Fruit fly (Drosophila melanogaster) whole organism, pupa: ENCODE data around the gene tHMG1.

ENCODE experiments used
- CG10348 ChIP-seq: fragments of 200-800 bp; sonication (Bioruptor generic); IDR thresholded peaks from 2 replicates; pipeline ENCODE4 v1.3.6; 2022; ENCODE audit warnings: missing biosample characterization, missing genetic modification characterization
- CG12605 ChIP-seq: fragments of 200-800 bp; sonication (Bioruptor generic); IDR thresholded peaks from 2 replicates; pipeline ENCODE4 v1.3.6; 2022; ENCODE audit warnings: missing biosample characterization, missing genetic modification characterization
- CG13204 ChIP-seq: fragments of 200-800 bp; sonication (Bioruptor generic); optimal IDR thresholded peaks from 2 replicates; lab custom pipeline; 2018; ENCODE audit warnings: missing biosample characterization, mild to moderate bottlenecking, missing genetic modification characterization, moderate library complexity
- CG14655 ChIP-seq: fragments of 200-800 bp; sonication (Bioruptor generic); optimal IDR thresholded peaks from 3 replicates; lab custom pipeline; 2017; ENCODE audit warnings: mild to moderate bottlenecking, missing biosample characterization, missing genetic modification reagents, missing genetic modification characterization
- CG15710 ChIP-seq: fragments of 200-800 bp; sonication (Bioruptor generic); optimal IDR thresholded peaks from 2 replicates; lab custom pipeline; 2018; ENCODE audit warnings: missing biosample characterization, mild to moderate bottlenecking, missing genetic modification characterization, moderate library complexity
- CG17806 ChIP-seq: fragments of 200-800 bp; sonication (Bioruptor generic); optimal IDR thresholded peaks from 2 replicates; lab custom pipeline; 2018; ENCODE audit warnings: missing biosample characterization, mild to moderate bottlenecking, missing genetic modification characterization, moderate library complexity
- CG32121 ChIP-seq: fragments of 200-800 bp; sonication (Bioruptor generic); IDR thresholded peaks from 2 replicates; pipeline ENCODE4 v1.3.6; 2022; ENCODE audit warnings: missing biosample characterization, missing genetic modification characterization
- CG34367 ChIP-seq: fragments of 200-800 bp; sonication (Bioruptor generic); optimal IDR thresholded peaks from 2 replicates; lab custom pipeline; 2018; ENCODE audit warnings: missing biosample characterization, mild to moderate bottlenecking, missing genetic modification characterization
- CG4496 ChIP-seq: fragments of 200-800 bp; sonication (Bioruptor generic); IDR thresholded peaks from 3 replicates; pipeline ENCODE4 v1.3.6; 2022; ENCODE audit warnings: missing biosample characterization, missing genetic modification characterization
- CG8159 ChIP-seq: fragments of 200-800 bp; sonication (Bioruptor generic); optimal IDR thresholded peaks from 3 replicates; lab custom pipeline; 2018; ENCODE audit warnings: missing biosample characterization, mild to moderate bottlenecking, missing genetic modification characterization, moderate library complexity
- CG8301 ChIP-seq: fragments of 200-800 bp; sonication (Bioruptor generic); optimal IDR thresholded peaks from 2 replicates; lab custom pipeline; 2018; ENCODE audit warnings: missing biosample characterization, mild to moderate bottlenecking, missing genetic modification characterization
- CG9948 ChIP-seq: fragments of 200-800 bp; sonication (Bioruptor generic); optimal IDR thresholded peaks from 2 replicates; lab custom pipeline; 2018; ENCODE audit warnings: missing biosample characterization, mild to moderate bottlenecking, missing genetic modification characterization, moderate library complexity
- D1 ChIP-seq: fragments of 200-800 bp; sonication (Bioruptor generic); optimal IDR thresholded peaks from 2 replicates; lab custom pipeline; 2018; ENCODE audit warnings: missing biosample characterization, mild to moderate bottlenecking, missing genetic modification characterization, moderate library complexity
- EcR ChIP-seq: fragments of 200-800 bp; sonication (Bioruptor generic); optimal IDR thresholded peaks from 3 replicates; lab custom pipeline; 2019; ENCODE audit warnings: missing biosample characterization, missing genetic modification characterization, mild to moderate bottlenecking, moderate library complexity, missing genetic modification reagents
- Ets98B ChIP-seq: fragments of 200-800 bp; sonication (Bioruptor generic); IDR thresholded peaks from 2 replicates; pipeline ENCODE4 v1.3.6; 2022; ENCODE audit warnings: missing biosample characterization, missing genetic modification characterization
- Pif1A ChIP-seq: fragments of 200-800 bp; sonication (Bioruptor generic); optimal IDR thresholded peaks from 3 replicates; lab custom pipeline; 2016; ENCODE audit warnings: missing biosample characterization, missing genetic modification characterization
- Pif1B ChIP-seq: fragments of 200-800 bp; sonication (Bioruptor generic); optimal IDR thresholded peaks from 3 replicates; lab custom pipeline; 2016; ENCODE audit warnings: missing biosample characterization, missing genetic modification characterization
- Snoo ChIP-seq: fragments of 200-800 bp; sonication (Bioruptor generic); optimal IDR thresholded peaks from 3 replicates; lab custom pipeline; 2017; ENCODE audit warnings: missing biosample characterization, mild to moderate bottlenecking, missing genetic modification characterization, inconsistent platforms
- fd96Ca ChIP-seq: fragments of 200-800 bp; sonication (Bioruptor generic); IDR thresholded peaks from 3 replicates; pipeline ENCODE4 v1.3.6; 2022; ENCODE audit warnings: missing biosample characterization, missing genetic modification characterization
- gl ChIP-seq: fragments of 200-800 bp; sonication (Bioruptor generic); optimal IDR thresholded peaks from 2 replicates; lab custom pipeline; 2018; ENCODE audit warnings: missing biosample characterization, mild to moderate bottlenecking, missing genetic modification characterization
- rn ChIP-seq: fragments of 200-800 bp; sonication (Bioruptor generic); IDR thresholded peaks from 2 replicates; pipeline ENCODE4 v1.3.6; 2022; ENCODE audit warnings: missing biosample characterization, missing genetic modification characterization

tHMG1 gene

DNA sequence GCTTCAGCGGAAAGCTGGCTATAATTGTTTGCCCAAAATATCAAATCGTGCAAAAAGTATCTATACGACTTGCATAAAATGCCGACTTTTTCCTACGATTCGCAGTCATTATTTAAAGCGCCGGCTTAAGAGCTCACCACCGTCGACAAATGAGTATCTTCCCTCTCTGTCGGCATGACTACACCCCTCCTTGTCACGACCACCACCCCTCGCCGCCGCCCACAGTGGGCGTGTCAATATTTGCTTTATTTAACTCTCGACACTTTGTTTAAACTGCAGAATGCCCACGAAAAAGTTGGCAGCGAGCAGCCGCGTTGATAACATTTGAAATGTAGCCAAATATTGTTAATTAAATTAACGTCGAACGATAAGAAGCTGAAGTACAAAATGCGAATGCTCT, 26.7 kb downstream of the tHMG1 start:
- TF ChIP-seq gl (tag; lab: Kevin White, UChicago) = no peak
- no peak for TF ChIP-seq fd96Ca (GFP tag; lab: Robert Waterston, UW)
- no peak for TF ChIP-seq CG32121 (GFP tag; lab: Robert Waterston, UW)
- no peak for TF ChIP-seq Ets98B
- no peak for TF ChIP-seq Snoo (tag; lab: Kevin White, UChicago)
- TF ChIP-seq CG9948 (tag; lab: Kevin White, UChicago) = no peak
- no peak for TF ChIP-seq CG13204 (GFP tag; lab: Kevin White, UChicago)
- TF ChIP-seq CG15710 = no peak
- TF ChIP-seq Pif1B (GFP tag; lab: Kevin White, UChicago) = no peak
- TF ChIP-seq CG12605 (GFP tag; lab: Robert Waterston, UW) = no peak
- TF ChIP-seq CG14655 (GFP tag; lab: Kevin White, UChicago) = no peak
- no peak for TF ChIP-seq Pif1A (GFP tag; lab: Kevin White, UChicago)
- TF ChIP-seq CG8159 = no peak
- no peak for TF ChIP-seq CG8301 (tag; lab: Kevin White, UChicago)
- TF ChIP-seq rn = no peak

- TF ChIP-seq CG13204 (GFP tag; lab: Kevin White, UChicago) (no peak), D1 (no peak), CG32121 (GFP tag; lab: Robert Waterston, UW) (no peak), CG12605 (GFP tag; lab: Robert Waterston, UW) (no peak), Snoo (tag; lab: Kevin White, UChicago) (no peak), CG8301 (tag; lab: Kevin White, UChicago) (no peak), CG9948 (tag; lab: Kevin White, UChicago) (no peak), gl (tag; lab: Kevin White, UChicago) (no peak), EcR (no peak), rn (no peak), CG15710 (no peak), Pif1A (GFP tag; lab: Kevin White, UChicago) (no peak), Ets98B (no peak)
- TF ChIP-seq, all 21 proteins: peak for 0
Measured at dm6 chr3R:22518760-22519159, 27.1 kb downstream of the tHMG1 start.

DNA sequence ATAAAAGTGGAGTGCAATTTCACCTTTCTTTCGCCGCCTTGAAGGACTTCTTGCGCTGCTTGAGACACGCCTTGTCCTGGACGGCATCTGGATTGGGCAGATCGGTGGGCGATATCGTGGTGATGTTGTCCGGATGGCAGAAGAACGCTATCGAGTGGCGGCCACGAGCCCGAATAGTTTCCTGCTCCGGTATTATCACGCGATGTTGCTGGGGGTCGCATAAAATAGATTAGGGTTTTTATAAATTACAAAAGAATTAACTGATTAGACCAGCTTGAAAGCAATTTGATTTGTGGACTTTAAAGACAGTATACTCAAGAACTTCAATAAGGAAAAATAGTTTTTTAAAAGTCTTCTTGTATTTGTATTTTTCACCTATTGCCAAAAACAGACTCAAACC, 28.9 kb downstream of the tHMG1 start:
- TF ChIP-seq Pif1A (GFP tag; lab: Kevin White, UChicago) (no peak), CG17806 (tag; lab: Kevin White, UChicago) (no peak), CG13204 (GFP tag; lab: Kevin White, UChicago) (no peak), CG34367 (tag; lab: Kevin White, UChicago) (no peak), Ets98B (no peak), CG9948 (tag; lab: Kevin White, UChicago) (no peak), rn (no peak), Snoo (tag; lab: Kevin White, UChicago) (no peak), Pif1B (GFP tag; lab: Kevin White, UChicago) (no peak), CG15710 (no peak), CG4496 (no peak), CG32121 (GFP tag; lab: Robert Waterston, UW) (no peak)
- TF ChIP-seq, all 21 proteins: peak for 0

DNA sequence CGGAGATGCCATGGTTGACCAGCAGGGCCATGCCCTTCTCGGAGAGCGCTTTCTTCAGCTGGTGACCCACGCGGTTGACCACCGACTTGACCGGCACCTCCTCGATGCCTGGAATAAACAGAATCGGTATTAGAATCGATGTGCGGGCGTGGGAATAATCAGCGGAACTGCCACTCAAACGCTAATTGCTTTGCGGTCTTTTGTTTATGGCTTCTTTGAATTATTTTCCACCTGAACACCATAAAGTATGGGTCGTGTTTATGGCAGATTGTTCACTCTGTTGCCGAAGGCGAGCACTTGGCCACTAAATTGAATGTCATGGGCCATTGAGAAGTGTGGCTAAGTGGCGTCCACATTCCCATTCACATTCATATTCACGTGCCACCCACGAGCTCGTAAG, 30.4 kb downstream of the tHMG1 start:
- no peak for TF ChIP-seq CG8159
- TF ChIP-seq CG12605 (GFP tag; lab: Robert Waterston, UW) = no peak
- no peak for TF ChIP-seq CG14655 (GFP tag; lab: Kevin White, UChicago)
- no peak for TF ChIP-seq CG15710
- no peak for TF ChIP-seq Pif1B (GFP tag; lab: Kevin White, UChicago)
- no peak for TF ChIP-seq CG8301 (tag; lab: Kevin White, UChicago)
- TF ChIP-seq gl (tag; lab: Kevin White, UChicago) = no peak
- TF ChIP-seq CG34367 (tag; lab: Kevin White, UChicago) = no peak
- no peak for TF ChIP-seq D1
- no peak for TF ChIP-seq EcR
- TF ChIP-seq, all 21 proteins: peak for 0

DNA sequence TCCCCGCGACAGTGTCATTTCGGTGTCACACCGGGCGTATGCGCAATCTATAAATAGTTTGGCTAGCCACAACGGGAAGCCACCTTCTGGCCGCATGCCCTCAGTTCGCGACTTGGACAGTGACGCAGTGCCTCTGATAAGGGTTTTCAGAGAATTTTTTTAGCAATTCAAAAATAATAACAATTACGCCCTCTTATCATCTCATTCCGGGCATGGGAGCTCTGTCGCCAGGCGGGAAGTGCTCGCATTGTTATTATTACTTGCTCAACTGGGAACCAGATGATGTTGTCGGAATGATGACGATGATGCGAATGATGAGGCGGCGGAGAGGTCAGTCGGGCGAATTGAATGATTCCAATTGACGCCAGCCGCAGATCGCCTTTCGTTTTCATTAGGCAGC, 31.2 kb downstream of the tHMG1 start:
- TF ChIP-seq Snoo (tag; lab: Kevin White, UChicago) = no peak
- no peak for TF ChIP-seq CG34367 (tag; lab: Kevin White, UChicago)
- no peak for TF ChIP-seq rn
- TF ChIP-seq CG14655 (GFP tag; lab: Kevin White, UChicago) = no peak
- TF ChIP-seq CG13204 (GFP tag; lab: Kevin White, UChicago) = no peak
- TF ChIP-seq CG8159 = no peak
- TF ChIP-seq CG8301 (tag; lab: Kevin White, UChicago) = no peak
- no peak for TF ChIP-seq CG17806 (tag; lab: Kevin White, UChicago)
- no peak for TF ChIP-seq CG32121 (GFP tag; lab: Robert Waterston, UW)
- no peak for TF ChIP-seq CG15710
- no peak for TF ChIP-seq Pif1B (GFP tag; lab: Kevin White, UChicago)
- no peak for TF ChIP-seq CG4496
- no peak for TF ChIP-seq D1
- no peak for TF ChIP-seq CG9948 (tag; lab: Kevin White, UChicago)
- no peak for TF ChIP-seq CG10348 (GFP tag; lab: Robert Waterston, UW)
- TF ChIP-seq EcR = no peak
- no peak for TF ChIP-seq Pif1A (GFP tag; lab: Kevin White, UChicago)

dm6 chr3R:22524344-22525072, 32.9 kb downstream of the tHMG1 start:
- TF ChIP-seq D1 (no peak), EcR (peak; percentile 91)
- TF ChIP-seq, all 21 proteins: peak for 1
